Worm (Caenorhabditis elegans): ENCODE data around the gene tbg-1.

tbg-1 gene

ce11 chrIII:9629054-9629453 lies at the start of gene tbg-1:
Gene tbg-1 (minus strand): TSS chrIII:9629154.
- TF ChIP-seq mdl-1 (tag; optimal IDR thresholded peaks at IDR 0.05), result no peak

ce11 chrIII:9669546-9669945 lies 40.6 kb upstream of the tbg-1 start:
- TF ChIP-seq nhr-102 (tag; optimal IDR thresholded peaks at IDR 0.05) (no peak), lir-3 (tag; optimal IDR thresholded peaks at IDR 0.05) (no peak), T26A8.4 (GFP tag; IDR thresholded peaks at IDR 0.05) (no peak), madf-9 (GFP tag; conservative IDR thresholded peaks at IDR 0.05) (no peak), ceh-62 (tag; optimal IDR thresholded peaks at IDR 0.05) (no peak), zag-1 (tag; optimal IDR thresholded peaks at IDR 0.05) (no peak), mep-1 (tag; optimal IDR thresholded peaks at IDR 0.05) (no peak), nhr-48 (tag; optimal IDR thresholded peaks at IDR 0.05) (no peak), mxl-3 (GFP tag; optimal IDR thresholded peaks at IDR 0.05) (no peak), lin-39 (tag; optimal IDR thresholded peaks at IDR 0.05) (no peak), nhr-237 (tag; optimal IDR thresholded peaks at IDR 0.05) (no peak), F37D6.2 (tag; optimal IDR thresholded peaks at IDR 0.05) (no peak), F49E8.2 (tag; optimal IDR thresholded peaks at IDR 0.05; ENCODE audit: borderline replicate concordance) (no peak), ceh-32 (tag; optimal IDR thresholded peaks at IDR 0.05; ENCODE audit: poor library complexity) (no peak)

ce11 chrIII:9667591-9668265 lies 38.8 kb upstream of the tbg-1 start, which contains the start of gene C07A9.9:
Gene C07A9.9 (minus strand): TSS chrIII:9667641.
- TF ChIP-seq ces-1 (GFP tag; optimal IDR thresholded peaks at IDR 0.05), result no peak
- peak in 1 of 2 experiments; percentile 73 for TF ChIP-seq hif-1 (tag; optimal IDR thresholded peaks at IDR 0.05)
- no peak for TF ChIP-seq ama-1 (optimal IDR thresholded peaks at IDR 0.05)
- TF ChIP-seq madf-9 (GFP tag; conservative IDR thresholded peaks at IDR 0.05), result no peak
- no peak for TF ChIP-seq snpc-4 (tag; optimal IDR thresholded peaks at IDR 0.05)
- no peak for TF ChIP-seq Y48G9A.11 (GFP tag; IDR thresholded peaks at IDR 0.05)
- no peak for TF ChIP-seq madf-5 (GFP tag; IDR thresholded peaks at IDR 0.05)
- no peak for TF ChIP-seq nhr-76 (tag; optimal IDR thresholded peaks at IDR 0.05)
- peak; percentile 59 for TF ChIP-seq fkh-10 (GFP tag; optimal IDR thresholded peaks at IDR 0.05)
- TF ChIP-seq egl-27 (tag; optimal IDR thresholded peaks at IDR 0.05), result no peak
- no peak for TF ChIP-seq mxl-2 (GFP tag; conservative IDR thresholded peaks at IDR 0.05)
- peak; percentile 93 for TF ChIP-seq hlh-11 (tag; optimal IDR thresholded peaks at IDR 0.05)
- peak; percentile 8; the same call in 1 of the 2 replicates for TF ChIP-seq lin-1 (GFP tag; IDR thresholded peaks at IDR 0.05)
- TF ChIP-seq ZK337.2 (GFP tag; IDR thresholded peaks at IDR 0.05), result no peak
- no peak for TF ChIP-seq lin-15B (tag; optimal IDR thresholded peaks at IDR 0.05)
- TF ChIP-seq zfp-3 (GFP tag; conservative IDR thresholded peaks at IDR 0.05), result no peak
- peak; percentile 30 for TF ChIP-seq F37D6.2 (tag; optimal IDR thresholded peaks at IDR 0.05)
- TF ChIP-seq unc-62 (GFP tag; optimal IDR thresholded peaks at IDR 0.05 in 1 of 2), result peak in 1 of 2 experiments; percentile 53
- TF ChIP-seq unc-62 (tag; optimal IDR thresholded peaks at IDR 0.05), result no peak
- TF ChIP-seq F26F4.8 (GFP tag; conservative IDR thresholded peaks at IDR 0.05), result no peak
- TF ChIP-seq pqm-1 (tag; optimal IDR thresholded peaks at IDR 0.05), result peak; percentile 63
- peak; percentile 60; the same call in 1 of the 2 replicates for TF ChIP-seq pha-4 (GFP tag; IDR thresholded peaks at IDR 0.05)
- no peak for TF ChIP-seq pha-4 (tag; optimal IDR thresholded peaks at IDR 0.05)
- TF ChIP-seq attf-4 (tag; optimal IDR thresholded peaks at IDR 0.05), result no peak
- no peak for TF ChIP-seq R02D3.7 (tag; optimal IDR thresholded peaks at IDR 0.05)
- TF ChIP-seq ceh-82 (tag; optimal IDR thresholded peaks at IDR 0.05), result no peak
- peak; percentile 11 for TF ChIP-seq lin-13 (GFP tag; optimal IDR thresholded peaks at IDR 0.05)
- no peak for TF ChIP-seq nhr-10 (tag; optimal IDR thresholded peaks at IDR 0.05)
- TF ChIP-seq daf-12 (tag; optimal IDR thresholded peaks at IDR 0.05), result no peak
- no peak for TF ChIP-seq gei-8 (GFP tag; optimal IDR thresholded peaks at IDR 0.05)
- TF ChIP-seq Y5F2A.4 (GFP tag; optimal IDR thresholded peaks at IDR 0.05), result no peak
- TF ChIP-seq ztf-7 (tag; optimal IDR thresholded peaks at IDR 0.05), result no peak
- no peak for TF ChIP-seq unc-130 (GFP tag; optimal IDR thresholded peaks at IDR 0.05)
- 0 out of 2 replicates have a peak, but pooled peaks have one; percentile 41 for TF ChIP-seq nhr-42 (GFP tag; IDR thresholded peaks at IDR 0.05)
- TF ChIP-seq zag-1 (tag; optimal IDR thresholded peaks at IDR 0.05), result peak; percentile 1
- no peak for TF ChIP-seq jun-1 (tag; optimal IDR thresholded peaks at IDR 0.05)
